Worm (Caenorhabditis elegans): ENCODE results near the gene C48B4.11.

Gene C48B4.11

DNA sequence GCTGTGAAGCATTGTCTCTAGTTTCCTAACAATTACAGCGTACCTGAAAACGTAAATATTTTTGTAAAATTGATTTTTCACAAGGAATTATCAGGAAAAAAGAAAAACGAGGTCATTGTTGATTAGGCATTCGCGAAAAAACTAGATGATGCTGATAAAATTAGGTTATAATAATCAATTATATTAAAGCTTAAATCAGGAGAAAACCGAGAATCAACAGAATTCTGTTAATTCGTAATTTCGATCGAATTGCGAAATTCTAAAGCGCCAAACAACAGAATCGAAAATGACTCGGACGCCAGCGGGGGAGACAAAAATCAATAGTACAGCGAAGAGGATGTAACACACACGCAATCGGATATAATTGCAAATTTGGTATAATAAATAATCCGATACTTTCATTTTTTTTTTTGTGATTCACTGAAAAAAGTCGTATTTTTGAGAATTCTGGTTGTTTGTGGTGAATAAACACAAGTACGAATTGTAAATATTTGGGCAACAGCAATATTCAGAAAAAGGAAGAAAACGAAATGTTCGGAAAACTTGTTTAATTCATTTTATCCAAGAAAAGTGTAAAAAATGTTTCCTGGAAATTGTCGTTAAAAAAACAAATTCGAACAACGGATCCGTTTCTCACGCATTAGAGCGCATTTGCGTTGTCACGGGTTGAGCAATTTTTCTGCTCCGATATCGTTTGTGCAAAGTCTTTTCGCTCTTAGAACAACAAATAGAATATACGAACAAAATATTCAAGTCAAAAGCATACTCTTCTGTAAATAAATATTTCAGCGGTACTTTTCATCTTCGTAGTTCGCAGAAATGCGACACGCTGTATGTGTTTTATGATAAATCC, 14.3 kb upstream of the C48B4.11 start, which contains the start of gene ced-7:
ced-7 (minus strand) TSS at position 51 of the 853 bp plus-strand sequence.
- TF ChIP-seq W03F9.2 (tag; optimal IDR thresholded peaks at IDR 0.05) (no peak), dao-5 (tag; optimal IDR thresholded peaks at IDR 0.05) (no peak), him-1 (tag; optimal IDR thresholded peaks at IDR 0.05) (no peak)

DNA sequence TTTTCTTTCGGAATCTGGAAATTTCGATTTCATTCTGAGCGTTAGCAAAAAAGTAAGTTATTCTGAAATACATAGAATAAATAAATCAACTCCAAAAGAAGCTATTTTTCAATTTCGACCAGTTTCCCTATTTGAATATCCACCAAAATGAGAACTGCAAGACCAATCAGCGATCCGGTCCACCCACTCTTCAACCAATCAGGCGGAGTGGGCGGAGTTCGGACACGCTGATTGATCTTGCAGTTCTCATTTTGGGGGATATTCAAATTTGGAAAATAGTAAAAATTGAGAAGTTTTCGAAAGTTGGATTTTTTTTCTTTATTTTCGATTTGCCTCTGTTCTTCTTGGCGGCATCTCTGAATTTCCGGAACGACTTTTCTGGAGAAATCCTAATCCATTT, 5.0 kb upstream of the C48B4.11 start:
- no peak for TF ChIP-seq W03F9.2 (tag; optimal IDR thresholded peaks at IDR 0.05)
- TF ChIP-seq him-1 (tag; optimal IDR thresholded peaks at IDR 0.05) = no peak
- no peak for TF ChIP-seq dao-5 (tag; optimal IDR thresholded peaks at IDR 0.05)

- TF ChIP-seq dao-5 (tag; optimal IDR thresholded peaks at IDR 0.05) (no peak), him-1 (tag; optimal IDR thresholded peaks at IDR 0.05) (no peak), W03F9.2 (tag; optimal IDR thresholded peaks at IDR 0.05) (no peak)
These were observed 2.5 kb upstream of the C48B4.11 start, which contains the start of gene C48B4.13 for ce11 chrIII:9568451-9568850. Gene C48B4.13 (plus strand): TSS chrIII:9568751.

ce11 chrIII:9564410-9564809, 1.5 kb downstream of the C48B4.11 start, which contains the start of gene C48B4.10:
Gene C48B4.10 (minus strand): TSS chrIII:9564510.
- TF ChIP-seq dao-5 (tag; optimal IDR thresholded peaks at IDR 0.05) = no peak

ce11 chrIII:9563235-9563634, 2.7 kb downstream of the C48B4.11 start, which contains the start of gene C48B4.9:
Gene C48B4.9 (minus strand): TSS chrIII:9563335.
- TF ChIP-seq W03F9.2 (tag; optimal IDR thresholded peaks at IDR 0.05) (no peak), him-1 (tag; optimal IDR thresholded peaks at IDR 0.05) (no peak), dao-5 (tag; optimal IDR thresholded peaks at IDR 0.05) (no peak)

DNA sequence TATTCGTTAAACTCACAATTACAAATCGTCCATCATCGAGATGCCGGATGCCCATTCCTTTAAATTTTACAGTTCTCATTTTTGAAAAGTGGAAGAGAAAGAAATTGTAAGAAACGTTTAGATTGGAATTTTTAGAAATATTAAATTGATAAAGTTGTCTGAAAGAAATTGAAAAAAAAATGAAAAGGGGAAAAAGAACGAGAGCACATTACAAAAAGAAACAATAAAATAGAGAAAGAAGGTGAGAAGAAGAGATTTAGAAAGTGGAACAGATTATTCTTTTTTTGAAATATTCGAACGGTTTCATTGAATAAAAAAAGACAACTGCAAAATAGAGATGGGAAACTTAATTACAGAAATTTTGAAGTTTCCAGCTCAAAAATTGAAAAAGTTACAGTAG, 4.8 kb downstream of the C48B4.11 start, which contains the start of gene C48B4.8:
C48B4.8 (minus strand) TSS at position 101 of the 400 bp plus-strand sequence.
- TF ChIP-seq W03F9.2 (tag; optimal IDR thresholded peaks at IDR 0.05) (no peak), him-1 (tag; optimal IDR thresholded peaks at IDR 0.05) (no peak), dao-5 (tag; optimal IDR thresholded peaks at IDR 0.05) (no peak)

- TF ChIP-seq dao-5 (tag; optimal IDR thresholded peaks at IDR 0.05) (no peak), him-1 (tag; optimal IDR thresholded peaks at IDR 0.05) (no peak), W03F9.2 (tag; optimal IDR thresholded peaks at IDR 0.05) (peak; percentile 15)
These were observed 6.5 kb downstream of the C48B4.11 start, which contains the start of gene C48B4.7 for ce11 chrIII:9559381-9559881. Gene C48B4.7 (minus strand): TSS chrIII:9559431.

- TF ChIP-seq W03F9.2 (tag; optimal IDR thresholded peaks at IDR 0.05) = no peak
- no peak for TF ChIP-seq dao-5 (tag; optimal IDR thresholded peaks at IDR 0.05)
- TF ChIP-seq him-1 (tag; optimal IDR thresholded peaks at IDR 0.05) = no peak
These were observed 7.5 kb downstream of the C48B4.11 start, which contains the start of gene C48B4.6 for ce11 chrIII:9558463-9558862. Gene C48B4.6 (minus strand): TSS chrIII:9558563.

- TF ChIP-seq W03F9.2 (tag; optimal IDR thresholded peaks at IDR 0.05) (no peak), dao-5 (tag; optimal IDR thresholded peaks at IDR 0.05) (no peak), him-1 (tag; optimal IDR thresholded peaks at IDR 0.05) (no peak)
These were observed 9.6 kb downstream of the C48B4.11 start, which contains the start of gene ZK1098.11 for ce11 chrIII:9556300-9556699. Gene ZK1098.11 (plus strand): TSS chrIII:9556600.

- TF ChIP-seq dao-5 (tag; optimal IDR thresholded peaks at IDR 0.05) = no peak
- TF ChIP-seq W03F9.2 (tag; optimal IDR thresholded peaks at IDR 0.05) = peak; percentile 84
- TF ChIP-seq him-1 (tag; optimal IDR thresholded peaks at IDR 0.05) = peak; percentile 55
These were observed 19.8 kb downstream of the C48B4.11 start, which contains the start of gene unc-16 for ce11 chrIII:9546016-9546659. Gene unc-16 (plus strand): TSS chrIII:9546258.

ce11 chrIII:9544820-9545219, 21.1 kb downstream of the C48B4.11 start, which contains the start of gene ZK1098.12:
Gene ZK1098.12 (plus strand): TSS chrIII:9545120.
- TF ChIP-seq dao-5 (tag; optimal IDR thresholded peaks at IDR 0.05) (no peak), W03F9.2 (tag; optimal IDR thresholded peaks at IDR 0.05) (no peak), him-1 (tag; optimal IDR thresholded peaks at IDR 0.05) (no peak)

- no peak for TF ChIP-seq dao-5 (tag; optimal IDR thresholded peaks at IDR 0.05)
These were observed 21.8 kb downstream of the C48B4.11 start, which contains the start of gene ZK1098.9 for ce11 chrIII:9544125-9544524. Gene ZK1098.9 (plus strand): TSS chrIII:9544425.

ce11 chrIII:9542816-9543215, 23.1 kb downstream of the C48B4.11 start, which contains the start of gene eif-2Balpha:
Gene eif-2Balpha (plus strand): TSS chrIII:9543119.
- TF ChIP-seq W03F9.2 (tag; optimal IDR thresholded peaks at IDR 0.05) (peak; percentile 56), dao-5 (tag; optimal IDR thresholded peaks at IDR 0.05) (no peak), him-1 (tag; optimal IDR thresholded peaks at IDR 0.05) (no peak)
